Fruit fly (Drosophila melanogaster): ENCODE results near the gene Lcp65Ab1.

Lcp65Ab1 gene

dm6 chr3L:6124616-6125408 lies 24.5 kb upstream of the Lcp65Ab1 start:
- TF ChIP-seq Sox14 (GFP tag; optimal IDR thresholded peaks at IDR 0.05) (no peak), Eip78C (GFP tag) (peak; percentile 87), fd85E (GFP tag; optimal IDR thresholded peaks at IDR 0.05) (no peak), CG4318 (GFP tag; optimal IDR thresholded peaks at IDR 0.05) (no peak), Eip75B (GFP tag; optimal IDR thresholded peaks at IDR 0.05) (peak; percentile 43), Sox102F (GFP tag; optimal IDR thresholded peaks at IDR 0.05) (no peak), CG3919 (GFP tag; optimal IDR thresholded peaks at IDR 0.05) (peak; percentile 72), Hr38 (GFP tag; optimal IDR thresholded peaks at IDR 0.05) (no peak), OdsH (GFP tag; optimal IDR thresholded peaks at IDR 0.05) (peak; percentile 15), CG8632 (GFP tag; optimal IDR thresholded peaks at IDR 0.05) (no peak), CG6792 (GFP tag; optimal IDR thresholded peaks at IDR 0.05) (no peak), CG10631 (GFP tag; optimal IDR thresholded peaks at IDR 0.05) (no peak), fkh (GFP tag; optimal IDR thresholded peaks at IDR 0.05) (peak; percentile 48), Ets96B (tag; optimal IDR thresholded peaks at IDR 0.05) (no peak), CG10669 (GFP tag; optimal IDR thresholded peaks at IDR 0.05) (peak; percentile 41), Blimp-1 (GFP tag; optimal IDR thresholded peaks at IDR 0.05) (peak; percentile 3), Gug (GFP tag; IDR thresholded peaks at IDR 0.05) (no peak), CG31627 (GFP tag; optimal IDR thresholded peaks at IDR 0.05) (no peak), CG6854 (GFP tag; optimal IDR thresholded peaks at IDR 0.05) (no peak), net (GFP tag; optimal IDR thresholded peaks at IDR 0.05) (no peak), CG7368 (GFP tag; optimal IDR thresholded peaks at IDR 0.05) (peak; percentile 29), svp (GFP tag) (peak; percentile 63), Hr4 (GFP tag; optimal IDR thresholded peaks at IDR 0.05) (no peak), pdm3 (GFP tag; optimal IDR thresholded peaks at IDR 0.05) (peak; percentile 3), CG8119 (GFP tag; IDR thresholded peaks at IDR 0.05) (no peak), CG6808 (GFP tag; optimal IDR thresholded peaks at IDR 0.05) (peak; percentile 10), CG1621 (tag; optimal IDR thresholded peaks at IDR 0.05) (no peak), Met (GFP tag; optimal IDR thresholded peaks at IDR 0.05) (peak; percentile 11), Hr39 (GFP tag; optimal IDR thresholded peaks at IDR 0.05) (no peak), CG6163 (GFP tag; IDR thresholded peaks at IDR 0.05) (no peak; the same call in 1 of the 3 replicates), spab (GFP tag; optimal IDR thresholded peaks at IDR 0.05) (no peak), dsx (GFP tag; optimal IDR thresholded peaks at IDR 0.05; ENCODE audit: poor library complexity, severe bottlenecking) (no peak), achi (GFP tag; optimal IDR thresholded peaks at IDR 0.05) (no peak), CG11902 (GFP tag; optimal IDR thresholded peaks at IDR 0.05) (no peak), CG15336 (GFP tag; IDR thresholded peaks at IDR 0.05) (no peak), topi (GFP tag; optimal IDR thresholded peaks at IDR 0.05) (peak; percentile 41), CG9139 (GFP tag; optimal IDR thresholded peaks at IDR 0.05) (no peak), fd59A (GFP tag; optimal IDR thresholded peaks at IDR 0.05) (no peak), CG8319 (GFP tag; optimal IDR thresholded peaks at IDR 0.05) (peak; percentile 12), Lpt (GFP tag; optimal IDR thresholded peaks at IDR 0.05) (no peak), CG6276 (GFP tag; optimal IDR thresholded peaks at IDR 0.05) (no peak), cyc (GFP tag; optimal IDR thresholded peaks at IDR 0.05) (peak; percentile 26), vri (GFP tag; optimal IDR thresholded peaks at IDR 0.05) (no peak), CG16779 (tag; optimal IDR thresholded peaks at IDR 0.05) (no peak), Smox (GFP tag; optimal IDR thresholded peaks at IDR 0.05) (no peak), dac (GFP tag; optimal IDR thresholded peaks at IDR 0.05) (no peak), lz (GFP tag; optimal IDR thresholded peaks at IDR 0.05) (peak; percentile 43), Eip93F (GFP tag; optimal IDR thresholded peaks at IDR 0.05) (no peak), CG11294 (GFP tag; IDR thresholded peaks at IDR 0.05) (no peak), acj6 (GFP tag; optimal IDR thresholded peaks at IDR 0.05) (no peak), CG34406 (GFP tag; optimal IDR thresholded peaks at IDR 0.05) (no peak), ss (GFP tag; optimal IDR thresholded peaks at IDR 0.05) (no peak)

Measured in whole organism, prepupa.